Fruit fly (Drosophila melanogaster) whole organism, pupa: ENCODE measurements around the gene CG15743.
A peak's percentile ranks its signal among the peaks of the same experiment; 100 is the strongest.

ENCODE experiments used
- CG10348 ChIP-seq: fragments of 200-800 bp; sonication (Bioruptor generic); IDR thresholded peaks from 2 replicates; pipeline ENCODE4 v1.3.6; 2022; ENCODE audit warnings: missing biosample characterization, missing genetic modification characterization
- CG12605 ChIP-seq: fragments of 200-800 bp; sonication (Bioruptor generic); IDR thresholded peaks from 2 replicates; pipeline ENCODE4 v1.3.6; 2022; ENCODE audit warnings: missing biosample characterization, missing genetic modification characterization
- CG13204 ChIP-seq: fragments of 200-800 bp; sonication (Bioruptor generic); optimal IDR thresholded peaks from 2 replicates; lab custom pipeline; 2018; ENCODE audit warnings: missing biosample characterization, mild to moderate bottlenecking, missing genetic modification characterization, moderate library complexity
- CG14655 ChIP-seq: fragments of 200-800 bp; sonication (Bioruptor generic); optimal IDR thresholded peaks from 3 replicates; lab custom pipeline; 2017; ENCODE audit warnings: mild to moderate bottlenecking, missing biosample characterization, missing genetic modification reagents, missing genetic modification characterization
- CG15710 ChIP-seq: fragments of 200-800 bp; sonication (Bioruptor generic); optimal IDR thresholded peaks from 2 replicates; lab custom pipeline; 2018; ENCODE audit warnings: missing biosample characterization, mild to moderate bottlenecking, missing genetic modification characterization, moderate library complexity
- CG17806 ChIP-seq: fragments of 200-800 bp; sonication (Bioruptor generic); optimal IDR thresholded peaks from 2 replicates; lab custom pipeline; 2018; ENCODE audit warnings: missing biosample characterization, mild to moderate bottlenecking, missing genetic modification characterization, moderate library complexity
- CG32121 ChIP-seq: fragments of 200-800 bp; sonication (Bioruptor generic); IDR thresholded peaks from 2 replicates; pipeline ENCODE4 v1.3.6; 2022; ENCODE audit warnings: missing biosample characterization, missing genetic modification characterization
- CG34367 ChIP-seq: fragments of 200-800 bp; sonication (Bioruptor generic); optimal IDR thresholded peaks from 2 replicates; lab custom pipeline; 2018; ENCODE audit warnings: missing biosample characterization, mild to moderate bottlenecking, missing genetic modification characterization
- CG4496 ChIP-seq: fragments of 200-800 bp; sonication (Bioruptor generic); IDR thresholded peaks from 3 replicates; pipeline ENCODE4 v1.3.6; 2022; ENCODE audit warnings: missing biosample characterization, missing genetic modification characterization
- CG8159 ChIP-seq: fragments of 200-800 bp; sonication (Bioruptor generic); optimal IDR thresholded peaks from 3 replicates; lab custom pipeline; 2018; ENCODE audit warnings: missing biosample characterization, mild to moderate bottlenecking, missing genetic modification characterization, moderate library complexity
- CG8301 ChIP-seq: fragments of 200-800 bp; sonication (Bioruptor generic); optimal IDR thresholded peaks from 2 replicates; lab custom pipeline; 2018; ENCODE audit warnings: missing biosample characterization, mild to moderate bottlenecking, missing genetic modification characterization
- CG9948 ChIP-seq: fragments of 200-800 bp; sonication (Bioruptor generic); optimal IDR thresholded peaks from 2 replicates; lab custom pipeline; 2018; ENCODE audit warnings: missing biosample characterization, mild to moderate bottlenecking, missing genetic modification characterization, moderate library complexity
- D1 ChIP-seq: fragments of 200-800 bp; sonication (Bioruptor generic); optimal IDR thresholded peaks from 2 replicates; lab custom pipeline; 2018; ENCODE audit warnings: missing biosample characterization, mild to moderate bottlenecking, missing genetic modification characterization, moderate library complexity
- EcR ChIP-seq: fragments of 200-800 bp; sonication (Bioruptor generic); optimal IDR thresholded peaks from 3 replicates; lab custom pipeline; 2019; ENCODE audit warnings: missing biosample characterization, missing genetic modification characterization, mild to moderate bottlenecking, moderate library complexity, missing genetic modification reagents
- Ets98B ChIP-seq: fragments of 200-800 bp; sonication (Bioruptor generic); IDR thresholded peaks from 2 replicates; pipeline ENCODE4 v1.3.6; 2022; ENCODE audit warnings: missing biosample characterization, missing genetic modification characterization
- Pif1A ChIP-seq: fragments of 200-800 bp; sonication (Bioruptor generic); optimal IDR thresholded peaks from 3 replicates; lab custom pipeline; 2016; ENCODE audit warnings: missing biosample characterization, missing genetic modification characterization
- Pif1B ChIP-seq: fragments of 200-800 bp; sonication (Bioruptor generic); optimal IDR thresholded peaks from 3 replicates; lab custom pipeline; 2016; ENCODE audit warnings: missing biosample characterization, missing genetic modification characterization
- Snoo ChIP-seq: fragments of 200-800 bp; sonication (Bioruptor generic); optimal IDR thresholded peaks from 3 replicates; lab custom pipeline; 2017; ENCODE audit warnings: missing biosample characterization, mild to moderate bottlenecking, missing genetic modification characterization, inconsistent platforms
- fd96Ca ChIP-seq: fragments of 200-800 bp; sonication (Bioruptor generic); IDR thresholded peaks from 3 replicates; pipeline ENCODE4 v1.3.6; 2022; ENCODE audit warnings: missing biosample characterization, missing genetic modification characterization
- gl ChIP-seq: fragments of 200-800 bp; sonication (Bioruptor generic); optimal IDR thresholded peaks from 2 replicates; lab custom pipeline; 2018; ENCODE audit warnings: missing biosample characterization, mild to moderate bottlenecking, missing genetic modification characterization
- rn ChIP-seq: fragments of 200-800 bp; sonication (Bioruptor generic); IDR thresholded peaks from 2 replicates; pipeline ENCODE4 v1.3.6; 2022; ENCODE audit warnings: missing biosample characterization, missing genetic modification characterization

CG15743 gene

DNA sequence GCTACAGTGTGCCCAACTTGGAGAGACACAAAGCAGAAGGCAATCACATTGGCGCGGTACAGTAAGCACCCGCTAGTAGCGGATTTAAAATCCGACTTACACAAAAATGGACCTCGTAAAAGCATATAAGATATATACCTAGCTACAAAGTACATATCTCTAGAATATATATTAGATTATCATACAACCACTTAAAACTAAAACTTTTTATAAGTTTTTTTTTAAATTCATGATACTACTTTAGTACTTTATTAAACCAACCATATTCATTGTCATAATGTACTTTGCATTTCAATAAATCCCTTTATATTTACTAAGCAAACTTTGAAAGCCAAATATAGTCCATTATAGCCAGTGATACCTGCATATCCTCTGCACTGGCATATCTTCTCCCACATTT, 10.4 kb upstream of the CG15743 start:
- TF ChIP-seq CG17806 (tag; lab: Kevin White, UChicago) = peak; percentile 69
- TF ChIP-seq CG14655 (GFP tag; lab: Kevin White, UChicago) = peak; percentile 64
- TF ChIP-seq CG34367 (tag; lab: Kevin White, UChicago) = peak; percentile 48
- no peak for TF ChIP-seq fd96Ca (GFP tag; lab: Robert Waterston, UW)
- no peak for TF ChIP-seq CG10348
- no peak for TF ChIP-seq Pif1A
- TF ChIP-seq CG8301 (tag; lab: Kevin White, UChicago) = peak; percentile 61
- TF ChIP-seq CG8159 = peak; percentile 83
- TF ChIP-seq CG32121 (GFP tag; lab: Robert Waterston, UW) = no peak
- no peak for TF ChIP-seq CG4496
- TF ChIP-seq CG9948 (tag; lab: Kevin White, UChicago) = peak; percentile 75
- TF ChIP-seq CG13204 (GFP tag; lab: Kevin White, UChicago) = peak; percentile 55
- no peak for TF ChIP-seq CG12605
- TF ChIP-seq D1 (tag; lab: Kevin White, UChicago) = no peak
- TF ChIP-seq EcR (GFP tag; lab: Kevin White, UChicago) = no peak
- TF ChIP-seq Pif1B (GFP tag; lab: Kevin White, UChicago) = peak; percentile 1
- TF ChIP-seq rn (GFP tag; lab: Robert Waterston, UW) = no peak
- TF ChIP-seq gl (tag; lab: Kevin White, UChicago) = no peak
- TF ChIP-seq CG15710 (tag; lab: Kevin White, UChicago) = peak; percentile 78
- TF ChIP-seq Snoo (tag; lab: Kevin White, UChicago) = peak; percentile 69
- no peak for TF ChIP-seq Ets98B (GFP tag; lab: Robert Waterston, UW)

DNA sequence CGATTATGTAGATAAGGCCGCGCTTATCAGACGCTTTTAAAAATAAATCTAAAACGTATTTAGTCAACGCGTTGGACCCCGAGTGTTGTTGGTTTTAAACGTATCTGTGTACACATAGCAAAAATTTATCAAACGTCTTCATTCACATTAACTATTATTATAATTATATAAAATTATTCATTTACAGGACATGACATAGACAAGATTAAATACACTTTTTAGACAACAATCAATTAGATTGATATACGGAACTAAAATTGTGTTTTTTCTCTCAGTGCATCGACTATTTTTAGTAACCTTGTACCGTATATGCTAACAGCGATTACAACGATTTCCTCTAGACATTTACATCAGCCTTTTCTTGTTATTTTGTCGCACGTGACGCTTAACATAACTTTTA, 8.8 kb upstream of the CG15743 start:
- peak; percentile 33 for TF ChIP-seq Snoo (tag; lab: Kevin White, UChicago)
- TF ChIP-seq EcR (GFP tag; lab: Kevin White, UChicago) = no peak
- no peak for TF ChIP-seq CG13204 (GFP tag; lab: Kevin White, UChicago)
- TF ChIP-seq CG34367 (tag; lab: Kevin White, UChicago) = peak; percentile 18
- TF ChIP-seq CG4496 = 0 out of 3 replicates have a peak, but pooled peaks have one; percentile 47
- peak; percentile 59 for TF ChIP-seq CG9948 (tag; lab: Kevin White, UChicago)
- TF ChIP-seq gl (tag; lab: Kevin White, UChicago) = peak; percentile 30
- no peak for TF ChIP-seq CG10348
- TF ChIP-seq CG14655 (GFP tag; lab: Kevin White, UChicago) = peak; percentile 56
- TF ChIP-seq CG8301 (tag; lab: Kevin White, UChicago) = peak; percentile 34
- peak; percentile 51 for TF ChIP-seq CG17806 (tag; lab: Kevin White, UChicago)
- TF ChIP-seq rn (GFP tag; lab: Robert Waterston, UW) = no peak
- peak; percentile 39; the same call in 1 of the 2 replicates for TF ChIP-seq CG12605
- peak; percentile 54 for TF ChIP-seq CG15710 (tag; lab: Kevin White, UChicago)
- peak; percentile 43 for TF ChIP-seq CG32121 (GFP tag; lab: Robert Waterston, UW)
- TF ChIP-seq CG8159 = peak; percentile 68
- TF ChIP-seq fd96Ca (GFP tag; lab: Robert Waterston, UW) = no peak
- no peak for TF ChIP-seq D1 (tag; lab: Kevin White, UChicago)
- TF ChIP-seq Ets98B (GFP tag; lab: Robert Waterston, UW) = peak; percentile 18; the same call in 1 of the 2 replicates
- TF ChIP-seq Pif1B (GFP tag; lab: Kevin White, UChicago) = peak; percentile 29
- no peak for TF ChIP-seq Pif1A

DNA sequence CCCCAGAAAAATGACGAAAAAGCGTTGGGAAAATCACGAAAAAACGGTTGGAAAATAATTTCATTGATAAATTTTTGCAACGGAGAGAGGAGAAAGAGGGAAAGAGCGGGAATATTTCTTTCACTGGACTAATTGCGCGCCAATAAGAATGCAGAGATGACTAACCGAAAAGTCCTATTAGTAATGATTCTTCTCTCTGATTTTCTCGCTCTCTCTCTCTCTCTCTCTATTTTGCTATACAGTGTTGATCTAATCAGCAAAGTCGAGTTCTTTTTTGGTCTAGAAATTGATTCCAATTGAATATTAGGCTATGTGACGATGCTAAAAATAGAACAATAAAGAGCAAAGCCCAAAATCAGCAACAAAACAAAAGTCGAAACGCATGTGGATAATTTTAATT, 8.4 kb upstream of the CG15743 start:
- TF ChIP-seq Pif1B (GFP tag; lab: Kevin White, UChicago) (no peak), CG13204 (GFP tag; lab: Kevin White, UChicago) (no peak), CG32121 (GFP tag; lab: Robert Waterston, UW) (no peak), Ets98B (GFP tag; lab: Robert Waterston, UW) (no peak), fd96Ca (GFP tag; lab: Robert Waterston, UW) (no peak), gl (tag; lab: Kevin White, UChicago) (no peak), D1 (tag; lab: Kevin White, UChicago) (no peak), EcR (GFP tag; lab: Kevin White, UChicago) (no peak), CG14655 (GFP tag; lab: Kevin White, UChicago) (no peak), CG8159 (no peak), CG4496 (no peak), CG9948 (tag; lab: Kevin White, UChicago) (no peak), CG15710 (tag; lab: Kevin White, UChicago) (no peak), Snoo (tag; lab: Kevin White, UChicago) (no peak), CG8301 (tag; lab: Kevin White, UChicago) (no peak)

DNA sequence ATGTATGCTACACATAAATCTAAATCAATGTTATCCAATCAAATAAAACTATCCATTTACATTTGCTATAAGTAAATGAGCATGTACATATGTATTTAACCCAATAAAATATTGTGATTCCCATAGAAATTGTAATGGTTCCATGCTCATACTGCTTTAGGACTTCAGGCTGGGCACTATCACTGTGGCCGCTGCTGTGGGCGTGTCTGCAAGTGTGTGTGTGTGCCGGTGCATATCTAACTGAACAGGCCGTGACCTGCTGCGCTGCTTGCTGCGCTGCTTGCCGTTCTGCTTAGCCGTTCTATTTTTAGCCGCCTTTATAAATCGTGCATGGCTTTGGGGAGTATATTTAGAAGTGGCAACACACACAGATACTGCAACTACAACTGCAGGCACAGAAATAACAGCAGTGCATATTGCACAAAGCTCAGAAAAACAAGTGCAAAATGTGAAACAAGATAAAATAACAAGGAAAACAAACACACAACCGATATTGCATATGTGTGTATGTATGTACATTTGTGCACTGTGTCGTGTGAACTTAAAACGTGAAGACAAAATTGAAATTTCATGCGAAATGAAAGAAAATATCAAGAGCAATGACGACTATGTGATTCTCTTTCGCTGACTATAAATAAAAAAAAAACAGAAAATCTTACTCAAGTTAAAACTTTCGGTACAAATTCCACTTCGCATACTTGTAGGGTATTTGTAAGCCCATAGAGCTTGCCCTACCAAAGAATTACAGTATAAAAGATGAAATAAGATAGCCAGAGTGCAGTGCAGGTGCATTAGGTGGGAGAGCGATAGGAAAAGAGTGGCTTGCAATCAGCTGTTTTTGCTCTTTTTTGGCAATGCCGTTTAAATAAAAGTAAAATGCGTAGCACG, 7.7 kb upstream of the CG15743 start:
- peak; percentile 59 for TF ChIP-seq CG8159
- no peak; the same call in 1 of the 2 replicates for TF ChIP-seq CG12605
- TF ChIP-seq EcR (GFP tag; lab: Kevin White, UChicago) = peak; percentile 7
- peak; percentile 21 for TF ChIP-seq CG34367 (tag; lab: Kevin White, UChicago)
- peak; percentile 14 for TF ChIP-seq CG15710 (tag; lab: Kevin White, UChicago)
- peak; percentile 74 for TF ChIP-seq fd96Ca (GFP tag; lab: Robert Waterston, UW)
- peak; percentile 44 for TF ChIP-seq CG8301 (tag; lab: Kevin White, UChicago)
- TF ChIP-seq Pif1A = peak; percentile 22
- no peak for TF ChIP-seq CG13204 (GFP tag; lab: Kevin White, UChicago)
- TF ChIP-seq rn (GFP tag; lab: Robert Waterston, UW) = peak; percentile 38; the same call in 1 of the 2 replicates
- TF ChIP-seq Pif1B (GFP tag; lab: Kevin White, UChicago) = peak; percentile 67
- TF ChIP-seq Snoo (tag; lab: Kevin White, UChicago) = peak; percentile 61
- no peak for TF ChIP-seq D1 (tag; lab: Kevin White, UChicago)
- TF ChIP-seq CG4496 = peak; percentile 75
- TF ChIP-seq CG9948 (tag; lab: Kevin White, UChicago) = peak; percentile 31
- TF ChIP-seq CG10348 = no peak
- peak; percentile 51 for TF ChIP-seq CG32121 (GFP tag; lab: Robert Waterston, UW)
- TF ChIP-seq CG17806 (tag; lab: Kevin White, UChicago) = peak; percentile 55
- no peak for TF ChIP-seq gl (tag; lab: Kevin White, UChicago)
- TF ChIP-seq CG14655 (GFP tag; lab: Kevin White, UChicago) = peak; percentile 46
- no peak; the same call in none of the 2 replicates for TF ChIP-seq Ets98B (GFP tag; lab: Robert Waterston, UW)
